Fruit fly (Drosophila melanogaster) whole organism, pupa: ENCODE data around the gene CG33796.

Experiments used
- CG10348 ChIP-seq: fragments of 200-800 bp; sonication (Bioruptor generic); IDR thresholded peaks from 2 replicates; pipeline ENCODE4 v1.3.6; 2022; ENCODE audit warnings: missing biosample characterization, missing genetic modification characterization
- CG12605 ChIP-seq: fragments of 200-800 bp; sonication (Bioruptor generic); IDR thresholded peaks from 2 replicates; pipeline ENCODE4 v1.3.6; 2022; ENCODE audit warnings: missing biosample characterization, missing genetic modification characterization
- CG13204 ChIP-seq: fragments of 200-800 bp; sonication (Bioruptor generic); optimal IDR thresholded peaks from 2 replicates; lab custom pipeline; 2018; ENCODE audit warnings: missing biosample characterization, mild to moderate bottlenecking, missing genetic modification characterization, moderate library complexity
- CG14655 ChIP-seq: fragments of 200-800 bp; sonication (Bioruptor generic); optimal IDR thresholded peaks from 3 replicates; lab custom pipeline; 2017; ENCODE audit warnings: mild to moderate bottlenecking, missing biosample characterization, missing genetic modification reagents, missing genetic modification characterization
- CG15710 ChIP-seq: fragments of 200-800 bp; sonication (Bioruptor generic); optimal IDR thresholded peaks from 2 replicates; lab custom pipeline; 2018; ENCODE audit warnings: missing biosample characterization, mild to moderate bottlenecking, missing genetic modification characterization, moderate library complexity
- CG17806 ChIP-seq: fragments of 200-800 bp; sonication (Bioruptor generic); optimal IDR thresholded peaks from 2 replicates; lab custom pipeline; 2018; ENCODE audit warnings: missing biosample characterization, mild to moderate bottlenecking, missing genetic modification characterization, moderate library complexity
- CG32121 ChIP-seq: fragments of 200-800 bp; sonication (Bioruptor generic); IDR thresholded peaks from 2 replicates; pipeline ENCODE4 v1.3.6; 2022; ENCODE audit warnings: missing biosample characterization, missing genetic modification characterization
- CG34367 ChIP-seq: fragments of 200-800 bp; sonication (Bioruptor generic); optimal IDR thresholded peaks from 2 replicates; lab custom pipeline; 2018; ENCODE audit warnings: missing biosample characterization, mild to moderate bottlenecking, missing genetic modification characterization
- CG4496 ChIP-seq: fragments of 200-800 bp; sonication (Bioruptor generic); IDR thresholded peaks from 3 replicates; pipeline ENCODE4 v1.3.6; 2022; ENCODE audit warnings: missing biosample characterization, missing genetic modification characterization
- CG8159 ChIP-seq: fragments of 200-800 bp; sonication (Bioruptor generic); optimal IDR thresholded peaks from 3 replicates; lab custom pipeline; 2018; ENCODE audit warnings: missing biosample characterization, mild to moderate bottlenecking, missing genetic modification characterization, moderate library complexity
- CG8301 ChIP-seq: fragments of 200-800 bp; sonication (Bioruptor generic); optimal IDR thresholded peaks from 2 replicates; lab custom pipeline; 2018; ENCODE audit warnings: missing biosample characterization, mild to moderate bottlenecking, missing genetic modification characterization
- CG9948 ChIP-seq: fragments of 200-800 bp; sonication (Bioruptor generic); optimal IDR thresholded peaks from 2 replicates; lab custom pipeline; 2018; ENCODE audit warnings: missing biosample characterization, mild to moderate bottlenecking, missing genetic modification characterization, moderate library complexity
- D1 ChIP-seq: fragments of 200-800 bp; sonication (Bioruptor generic); optimal IDR thresholded peaks from 2 replicates; lab custom pipeline; 2018; ENCODE audit warnings: missing biosample characterization, mild to moderate bottlenecking, missing genetic modification characterization, moderate library complexity
- EcR ChIP-seq: fragments of 200-800 bp; sonication (Bioruptor generic); optimal IDR thresholded peaks from 3 replicates; lab custom pipeline; 2019; ENCODE audit warnings: missing biosample characterization, missing genetic modification characterization, mild to moderate bottlenecking, moderate library complexity, missing genetic modification reagents
- Ets98B ChIP-seq: fragments of 200-800 bp; sonication (Bioruptor generic); IDR thresholded peaks from 2 replicates; pipeline ENCODE4 v1.3.6; 2022; ENCODE audit warnings: missing biosample characterization, missing genetic modification characterization
- Pif1A ChIP-seq: fragments of 200-800 bp; sonication (Bioruptor generic); optimal IDR thresholded peaks from 3 replicates; lab custom pipeline; 2016; ENCODE audit warnings: missing biosample characterization, missing genetic modification characterization
- Pif1B ChIP-seq: fragments of 200-800 bp; sonication (Bioruptor generic); optimal IDR thresholded peaks from 3 replicates; lab custom pipeline; 2016; ENCODE audit warnings: missing biosample characterization, missing genetic modification characterization
- Snoo ChIP-seq: fragments of 200-800 bp; sonication (Bioruptor generic); optimal IDR thresholded peaks from 3 replicates; lab custom pipeline; 2017; ENCODE audit warnings: missing biosample characterization, mild to moderate bottlenecking, missing genetic modification characterization, inconsistent platforms
- fd96Ca ChIP-seq: fragments of 200-800 bp; sonication (Bioruptor generic); IDR thresholded peaks from 3 replicates; pipeline ENCODE4 v1.3.6; 2022; ENCODE audit warnings: missing biosample characterization, missing genetic modification characterization
- gl ChIP-seq: fragments of 200-800 bp; sonication (Bioruptor generic); optimal IDR thresholded peaks from 2 replicates; lab custom pipeline; 2018; ENCODE audit warnings: missing biosample characterization, mild to moderate bottlenecking, missing genetic modification characterization
- rn ChIP-seq: fragments of 200-800 bp; sonication (Bioruptor generic); IDR thresholded peaks from 2 replicates; pipeline ENCODE4 v1.3.6; 2022; ENCODE audit warnings: missing biosample characterization, missing genetic modification characterization

Gene CG33796

DNA sequence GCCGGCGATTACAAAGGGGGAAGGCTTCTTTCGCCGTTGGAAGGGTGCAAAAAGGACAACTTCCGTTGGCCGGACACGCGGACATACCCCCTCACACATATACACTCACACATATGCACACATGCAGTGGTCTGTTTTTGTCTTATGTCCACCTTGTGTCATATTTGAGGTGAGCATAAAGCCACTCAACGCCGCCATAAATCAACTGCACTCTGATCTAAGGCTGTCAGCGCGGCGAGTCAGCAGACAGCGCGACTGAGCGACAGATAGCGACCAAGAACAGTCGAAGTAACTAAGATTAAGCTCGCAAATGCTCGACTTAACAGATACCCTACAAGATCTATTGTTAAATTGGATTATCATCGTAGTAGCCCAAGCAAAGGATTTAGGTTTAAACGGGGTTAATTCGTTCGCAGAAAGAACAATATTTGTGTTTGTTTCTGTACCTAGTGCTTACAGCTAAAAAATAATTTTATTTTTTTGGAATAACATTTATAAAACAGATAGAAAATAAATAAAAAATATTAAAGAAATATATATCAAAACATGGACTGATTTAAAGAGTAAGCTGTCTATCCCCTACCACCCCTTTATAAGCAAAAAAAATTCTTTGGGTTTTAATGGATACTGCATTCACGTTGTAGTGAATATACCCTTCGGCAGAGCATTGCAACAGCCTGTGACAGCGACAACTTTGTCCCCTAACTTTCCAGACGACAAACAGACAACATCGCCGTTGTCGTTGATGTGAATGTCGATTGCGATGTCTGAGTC, 39.1 kb upstream of the CG33796 start:
- TF ChIP-seq Snoo (tag; lab: Kevin White, UChicago), result no peak
- TF ChIP-seq CG15710 (tag; lab: Kevin White, UChicago), result peak; percentile 23
- 0 out of 3 replicates have a peak, but pooled peaks have one; percentile 24 for TF ChIP-seq CG4496 (GFP tag; lab: Robert Waterston, UW)
- TF ChIP-seq CG8159 (tag; lab: Kevin White, UChicago), result peak; percentile 52
- TF ChIP-seq CG14655 (GFP tag; lab: Kevin White, UChicago), result peak; percentile 43

DNA sequence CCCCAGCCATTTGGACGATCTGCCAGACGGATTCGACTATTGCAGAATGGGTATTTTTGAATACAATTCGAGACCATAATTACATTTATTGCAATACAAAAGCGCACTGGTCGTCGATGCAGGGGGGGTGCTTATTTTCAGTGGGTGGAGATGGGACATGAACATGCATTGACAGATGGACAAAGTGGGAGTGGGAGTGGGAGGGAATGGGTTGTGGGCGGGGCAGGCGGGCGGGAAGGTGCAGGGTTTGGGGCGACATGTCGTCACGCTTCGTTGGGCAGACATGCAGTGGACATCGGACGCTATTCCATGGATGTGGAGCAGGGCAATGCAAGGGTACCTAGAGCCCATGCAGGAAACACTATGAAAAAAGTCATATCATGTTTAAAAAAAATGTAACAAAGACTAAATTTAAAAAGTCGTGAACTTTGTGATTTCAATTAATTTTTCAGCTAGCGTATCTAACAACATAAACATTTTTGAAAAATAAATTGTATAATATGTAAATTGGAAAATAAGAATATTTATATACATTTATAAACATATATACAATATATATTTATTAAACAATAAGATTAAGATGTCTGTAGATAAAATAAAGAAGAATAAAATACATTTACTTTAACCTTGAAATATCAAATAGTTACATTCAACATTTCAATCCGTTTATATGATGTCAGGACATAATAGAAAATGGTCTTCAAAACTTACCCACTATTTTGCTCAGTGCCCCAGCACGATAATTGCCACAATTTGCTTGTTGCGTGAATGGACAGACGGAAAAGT, 38.3 kb upstream of the CG33796 start:
- TF ChIP-seq CG9948 (peak; percentile 35), D1 (tag; lab: Kevin White, UChicago) (no peak), Ets98B (GFP tag; lab: Robert Waterston, UW) (no peak), CG13204 (peak; percentile 62), CG4496 (GFP tag; lab: Robert Waterston, UW) (0 out of 3 replicates have a peak, but pooled peaks have one; percentile 37), CG8301 (tag; lab: Kevin White, UChicago) (no peak), CG17806 (peak; percentile 24), CG8159 (tag; lab: Kevin White, UChicago) (peak; percentile 80), CG34367 (tag; lab: Kevin White, UChicago) (peak; percentile 35), CG15710 (tag; lab: Kevin White, UChicago) (peak; percentile 59)

DNA sequence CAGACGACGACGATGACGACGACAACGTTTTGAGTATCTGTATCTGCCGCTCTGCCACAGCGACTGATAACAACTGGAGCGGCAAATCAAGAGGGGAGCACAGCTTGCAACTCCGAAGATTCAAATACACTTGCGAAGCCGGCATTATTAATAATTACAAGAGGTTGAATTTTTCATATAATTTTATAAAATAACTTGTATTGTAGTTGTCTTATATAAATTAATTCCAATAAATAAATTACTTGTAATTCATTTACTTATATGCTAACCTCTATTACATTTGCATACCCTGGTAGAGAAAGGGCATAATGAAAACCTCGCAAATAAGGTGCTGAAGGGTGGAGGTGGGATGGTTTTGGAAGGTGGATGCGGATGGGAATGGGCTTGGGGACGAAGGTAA, 34.2 kb upstream of the CG33796 start:
- peak; percentile 72 for TF ChIP-seq Snoo (tag; lab: Kevin White, UChicago)
- peak; percentile 89 for TF ChIP-seq CG8159 (tag; lab: Kevin White, UChicago)
- peak; percentile 34 for TF ChIP-seq Pif1A
- peak; percentile 76 for TF ChIP-seq CG9948
- peak; percentile 43 for TF ChIP-seq CG14655 (GFP tag; lab: Kevin White, UChicago)
- peak; percentile 17 for TF ChIP-seq gl
- TF ChIP-seq fd96Ca (GFP tag; lab: Robert Waterston, UW), result no peak
- TF ChIP-seq D1 (tag; lab: Kevin White, UChicago), result peak; percentile 38
- no peak for TF ChIP-seq CG12605 (GFP tag; lab: Robert Waterston, UW)
- peak; percentile 82 for TF ChIP-seq CG15710 (tag; lab: Kevin White, UChicago)
- TF ChIP-seq EcR (GFP tag; lab: Kevin White, UChicago), result peak; percentile 15
- TF ChIP-seq Pif1B (GFP tag; lab: Kevin White, UChicago), result peak; percentile 60
- TF ChIP-seq CG4496 (GFP tag; lab: Robert Waterston, UW), result no peak
- no peak for TF ChIP-seq CG13204
- peak; percentile 16 for TF ChIP-seq CG8301 (tag; lab: Kevin White, UChicago)
- TF ChIP-seq CG34367 (tag; lab: Kevin White, UChicago), result peak; percentile 66
- TF ChIP-seq CG10348 (GFP tag; lab: Robert Waterston, UW), result no peak
- peak; percentile 84 for TF ChIP-seq CG17806
- TF ChIP-seq CG32121 (GFP tag; lab: Robert Waterston, UW), result 0 out of 2 replicates have a peak, but pooled peaks have one; percentile 38
- TF ChIP-seq Ets98B (GFP tag; lab: Robert Waterston, UW), result 0 out of 2 replicates have a peak, but pooled peaks have one; percentile 16
- TF ChIP-seq rn (GFP tag; lab: Robert Waterston, UW), result peak; percentile 21; the same call in 1 of the 2 replicates

DNA sequence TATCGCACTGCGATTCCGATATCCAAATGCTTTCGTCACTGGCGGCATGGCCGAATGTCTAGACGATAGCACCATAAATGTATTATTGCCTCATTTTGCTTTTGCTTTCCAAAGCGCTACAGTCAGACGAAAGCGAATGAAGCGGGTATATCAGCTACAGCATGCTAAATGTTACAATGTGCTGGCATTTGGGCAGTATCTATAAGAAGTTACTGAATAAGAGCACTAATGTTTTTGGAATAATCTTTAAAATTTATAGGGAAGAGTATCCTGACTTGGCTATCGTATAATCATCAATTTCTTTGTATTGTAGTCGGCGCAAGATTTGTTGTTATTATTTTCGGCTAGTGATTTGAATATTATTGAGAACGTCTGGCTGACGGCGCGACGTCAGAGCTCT, 33.3 kb upstream of the CG33796 start:
- TF ChIP-seq CG12605 (GFP tag; lab: Robert Waterston, UW) (peak; percentile 39; the same call in 1 of the 2 replicates), fd96Ca (GFP tag; lab: Robert Waterston, UW) (peak; percentile 59; the same call in 1 of the 3 replicates), CG13204 (no peak), CG9948 (peak; percentile 76), CG15710 (tag; lab: Kevin White, UChicago) (peak; percentile 76), Snoo (tag; lab: Kevin White, UChicago) (peak; percentile 65), CG8301 (tag; lab: Kevin White, UChicago) (peak; percentile 47), CG14655 (GFP tag; lab: Kevin White, UChicago) (peak; percentile 57), CG8159 (tag; lab: Kevin White, UChicago) (peak; percentile 81), CG17806 (peak; percentile 75), D1 (tag; lab: Kevin White, UChicago) (peak; percentile 32), CG10348 (GFP tag; lab: Robert Waterston, UW) (no peak), Pif1A (peak; percentile 44), CG32121 (GFP tag; lab: Robert Waterston, UW) (peak; percentile 61), EcR (GFP tag; lab: Kevin White, UChicago) (no peak), CG34367 (tag; lab: Kevin White, UChicago) (peak; percentile 55), rn (GFP tag; lab: Robert Waterston, UW) (no peak; the same call in 1 of the 2 replicates), Ets98B (GFP tag; lab: Robert Waterston, UW) (peak; percentile 61), Pif1B (GFP tag; lab: Kevin White, UChicago) (peak; percentile 10), CG4496 (GFP tag; lab: Robert Waterston, UW) (peak; percentile 74), gl (peak; percentile 33)

DNA sequence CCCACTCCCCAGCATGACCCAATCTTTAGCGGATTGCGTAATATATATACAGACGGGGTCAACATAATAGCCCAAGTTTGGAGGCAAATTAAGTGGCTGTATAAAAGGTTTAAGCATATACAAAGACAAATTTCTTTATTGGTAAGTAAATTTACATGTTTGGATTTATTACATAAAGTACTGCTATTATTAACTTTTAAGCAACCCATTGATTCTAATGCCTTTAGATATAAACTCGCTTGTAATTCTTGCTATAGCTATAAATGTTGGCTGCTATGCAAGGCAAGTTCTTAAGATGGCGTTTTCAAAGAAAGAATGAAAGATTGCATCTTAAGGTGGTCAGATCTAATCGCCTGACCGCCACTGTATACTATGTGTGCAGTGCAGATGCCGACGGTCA, 32.6 kb upstream of the CG33796 start:
- TF ChIP-seq CG8159 (tag; lab: Kevin White, UChicago), result peak; percentile 61
- TF ChIP-seq EcR (GFP tag; lab: Kevin White, UChicago), result no peak
- TF ChIP-seq gl, result peak; percentile 12
- TF ChIP-seq CG12605 (GFP tag; lab: Robert Waterston, UW), result no peak
- no peak for TF ChIP-seq rn (GFP tag; lab: Robert Waterston, UW)
- TF ChIP-seq CG17806, result peak; percentile 68
- peak; percentile 52 for TF ChIP-seq Snoo (tag; lab: Kevin White, UChicago)
- TF ChIP-seq Pif1A, result peak; percentile 37
- TF ChIP-seq CG4496 (GFP tag; lab: Robert Waterston, UW), result no peak
- no peak for TF ChIP-seq Ets98B (GFP tag; lab: Robert Waterston, UW)
- TF ChIP-seq D1 (tag; lab: Kevin White, UChicago), result no peak
- TF ChIP-seq fd96Ca (GFP tag; lab: Robert Waterston, UW), result no peak
- no peak for TF ChIP-seq CG32121 (GFP tag; lab: Robert Waterston, UW)
- peak; percentile 2 for TF ChIP-seq CG13204
- TF ChIP-seq CG8301 (tag; lab: Kevin White, UChicago), result peak; percentile 38
- peak; percentile 57 for TF ChIP-seq CG15710 (tag; lab: Kevin White, UChicago)
- peak; percentile 64 for TF ChIP-seq CG14655 (GFP tag; lab: Kevin White, UChicago)
- peak; percentile 64 for TF ChIP-seq CG9948
- peak; percentile 49 for TF ChIP-seq Pif1B (GFP tag; lab: Kevin White, UChicago)
- TF ChIP-seq CG34367 (tag; lab: Kevin White, UChicago), result peak; percentile 34
- no peak for TF ChIP-seq CG10348 (GFP tag; lab: Robert Waterston, UW)
